Fruit fly (Drosophila melanogaster) whole organism, embryonic: ENCODE data around the gene Tengl3.

Source experiments
- Blimp-1 ChIP-seq: fragments of 200-800 bp; sonication (Bioruptor generic); optimal IDR thresholded peaks from 3 replicates; lab custom pipeline; 2018; ENCODE audit warnings: missing biosample characterization, missing genetic modification characterization, mild to moderate bottlenecking, moderate library complexity, missing genetic modification reagents
- CG10209 ChIP-seq: fragments of 200-800 bp; sonication (Bioruptor generic); optimal IDR thresholded peaks from 3 replicates; lab custom pipeline; 2017; ENCODE audit warnings: missing biosample characterization, mild to moderate bottlenecking, missing genetic modification characterization, missing genetic modification reagents
- CG11696 ChIP-seq: fragments of 200-800 bp; sonication (Bioruptor generic); IDR thresholded peaks from 2 replicates; pipeline ENCODE4 v1.3.6; 2022; ENCODE audit warnings: missing biosample characterization, missing genetic modification characterization
- CG12744 ChIP-seq: fragments of 200-800 bp; sonication (Bioruptor generic); optimal IDR thresholded peaks from 2 replicates; lab custom pipeline; 2016; ENCODE audit warnings: missing biosample characterization, missing genetic modification characterization
- CG12769 ChIP-seq: fragments of 200-800 bp; sonication (Bioruptor generic); optimal IDR thresholded peaks from 2 replicates; lab custom pipeline; 2019; ENCODE audit warnings: missing biosample characterization, mild to moderate bottlenecking, missing genetic modification characterization, moderate library complexity
- CG12942 ChIP-seq: fragments of 200-800 bp; sonication (Bioruptor generic); optimal IDR thresholded peaks from 3 replicates; lab custom pipeline; 2016; ENCODE audit warnings: missing biosample characterization, missing genetic modification characterization
- CG14965 ChIP-seq: fragments of 200-800 bp; sonication (Bioruptor generic); optimal IDR thresholded peaks from 2 replicates; lab custom pipeline; 2016; ENCODE audit warnings: missing biosample characterization, missing genetic modification characterization, borderline replicate concordance
- CG15479 ChIP-seq: fragments of 200-800 bp; sonication (Bioruptor generic); optimal IDR thresholded peaks from 3 replicates; lab custom pipeline; 2019; ENCODE audit warnings: missing biosample characterization, mild to moderate bottlenecking, missing genetic modification characterization, moderate library complexity
- CG17385 ChIP-seq: fragments of 200-800 bp; sonication (Bioruptor generic); optimal IDR thresholded peaks from 3 replicates; lab custom pipeline; 2018; ENCODE audit warnings: missing biosample characterization, mild to moderate bottlenecking, missing genetic modification characterization
- CG17568 ChIP-seq: fragments of 200-800 bp; sonication (Bioruptor generic); optimal IDR thresholded peaks from 2 replicates; lab custom pipeline; 2018; ENCODE audit warnings: missing biosample characterization, mild to moderate bottlenecking, missing genetic modification characterization, moderate library complexity
- CG18262 ChIP-seq: fragments of 200-800 bp; optimal IDR thresholded peaks from 3 replicates; lab custom pipeline; 2019; ENCODE audit warnings: missing biosample characterization, mild to moderate bottlenecking, missing genetic modification characterization, moderate library complexity
- CG18599 ChIP-seq: fragments of 200-800 bp; sonication (Bioruptor generic); optimal IDR thresholded peaks from 3 replicates; lab custom pipeline; 2017; ENCODE audit warnings: missing biosample characterization, missing genetic modification characterization, mild to moderate bottlenecking, moderate library complexity, missing genetic modification reagents
- CG3163 ChIP-seq: fragments of 200-800 bp; sonication (Bioruptor generic); optimal IDR thresholded peaks from 3 replicates; lab custom pipeline; 2016; ENCODE audit warnings: missing biosample characterization, missing genetic modification characterization
- CG6654 ChIP-seq: fragments of 200-800 bp; sonication (Bioruptor generic); optimal IDR thresholded peaks from 2 replicates; lab custom pipeline; 2017; ENCODE audit warnings: missing biosample characterization, mild to moderate bottlenecking, missing genetic modification characterization
- CG6813 ChIP-seq: fragments of 200-800 bp; sonication (Bioruptor generic); optimal IDR thresholded peaks from 2 replicates; lab custom pipeline; 2017; ENCODE audit warnings: missing biosample characterization, missing genetic modification characterization, mild to moderate bottlenecking, moderate library complexity, missing genetic modification reagents
- CG7786 ChIP-seq: fragments of 200-800 bp; sonication (Bioruptor generic); optimal IDR thresholded peaks from 2 replicates; lab custom pipeline; 2016; ENCODE audit warnings: missing biosample characterization, missing genetic modification characterization
- CG8281 ChIP-seq: fragments of 200-800 bp; sonication (Bioruptor generic); optimal IDR thresholded peaks from 2 replicates; lab custom pipeline; 2018; ENCODE audit warnings: missing biosample characterization, mild to moderate bottlenecking, missing genetic modification characterization, moderate library complexity
- CG8944 ChIP-seq: fragments of 200-800 bp; sonication (Bioruptor generic); optimal IDR thresholded peaks from 3 replicates; lab custom pipeline; 2016; ENCODE audit warnings: missing biosample characterization, missing genetic modification characterization
- Dek ChIP-seq: fragments of 200-800 bp; sonication (Bioruptor generic); optimal IDR thresholded peaks from 3 replicates; lab custom pipeline; 2019; ENCODE audit warnings: missing biosample characterization, mild to moderate bottlenecking, missing genetic modification characterization, moderate library complexity
- Dip3 ChIP-seq: fragments of 200-800 bp; sonication (Bioruptor generic); optimal IDR thresholded peaks from 3 replicates; lab custom pipeline; 2016; ENCODE audit warnings: missing biosample characterization, missing genetic modification characterization
- ERR ChIP-seq: fragments of 200-800 bp; sonication (Bioruptor generic); optimal IDR thresholded peaks from 2 replicates; lab custom pipeline; 2016; ENCODE audit warnings: missing biosample characterization, missing genetic modification characterization
- HLH4C ChIP-seq: fragments of 200-800 bp; sonication (Bioruptor generic); IDR thresholded peaks from 3 replicates; pipeline ENCODE4 v1.3.6; 2022; ENCODE audit warnings: missing biosample characterization, missing genetic modification characterization; ENCODE audit not compliant: partially characterized antibody
- Jarid2 ChIP-seq: fragments of 200-800 bp; sonication (Bioruptor generic); optimal IDR thresholded peaks from 3 replicates; lab custom pipeline; 2017; ENCODE audit warnings: mild to moderate bottlenecking, missing biosample characterization, missing genetic modification reagents, missing genetic modification characterization
- MTF-1 ChIP-seq: fragments of 200-800 bp; sonication (Bioruptor generic); optimal IDR thresholded peaks from 2 replicates; lab custom pipeline; 2018; ENCODE audit warnings: missing biosample characterization, mild to moderate bottlenecking, missing genetic modification characterization, borderline replicate concordance
- Opbp ChIP-seq: fragments of 200-800 bp; sonication (Bioruptor generic); IDR thresholded peaks from 3 replicates; pipeline ENCODE4 v1.3.6; 2022; ENCODE audit warnings: missing biosample characterization, missing genetic modification characterization; ENCODE audit not compliant: partially characterized antibody
- Side ChIP-seq: fragments of 200-800 bp; sonication (Bioruptor generic); optimal IDR thresholded peaks from 2 replicates; lab custom pipeline; 2016; ENCODE audit warnings: missing biosample characterization, missing genetic modification characterization
- YL-1 ChIP-seq: fragments of 200-800 bp; sonication (Bioruptor generic); optimal IDR thresholded peaks from 3 replicates; lab custom pipeline; 2017; ENCODE audit warnings: missing biosample characterization, mild to moderate bottlenecking, missing genetic modification characterization
- ase ChIP-seq: fragments of 200-800 bp; sonication (Bioruptor generic); IDR thresholded peaks from 3 replicates; pipeline ENCODE4 v1.3.6; 2022; ENCODE audit warnings: missing biosample characterization, missing genetic modification characterization
- cas ChIP-seq: fragments of 200-800 bp; sonication (Bioruptor generic); IDR thresholded peaks from 2 replicates; pipeline ENCODE4 v1.3.6; 2022; ENCODE audit warnings: missing biosample characterization, missing genetic modification characterization
- crc ChIP-seq: fragments of 200-800 bp; sonication (Bioruptor generic); optimal IDR thresholded peaks from 2 replicates; lab custom pipeline; 2016; ENCODE audit warnings: missing biosample characterization, missing genetic modification characterization
- ewg ChIP-seq: fragments of 200-800 bp; sonication (Bioruptor generic); optimal IDR thresholded peaks from 3 replicates; lab custom pipeline; 2017; ENCODE audit warnings: mild to moderate bottlenecking, missing biosample characterization, missing genetic modification reagents, missing genetic modification characterization
- fd64A ChIP-seq: fragments of 200-800 bp; sonication (Bioruptor generic); optimal IDR thresholded peaks from 3 replicates; lab custom pipeline; 2018; ENCODE audit warnings: missing biosample characterization, mild to moderate bottlenecking, missing genetic modification characterization
- ham ChIP-seq: fragments of 200-800 bp; sonication (Bioruptor generic); IDR thresholded peaks from 2 replicates; pipeline ENCODE4 v1.3.6; 2022; ENCODE audit warnings: missing biosample characterization, missing genetic modification characterization
- knrl ChIP-seq: fragments of 200-800 bp; sonication (Bioruptor generic); IDR thresholded peaks from 3 replicates; pipeline ENCODE4 v1.3.6; 2022; ENCODE audit warnings: missing biosample characterization, missing genetic modification characterization; ENCODE audit not compliant: partially characterized antibody
- lmd ChIP-seq: fragments of 200-800 bp; sonication (Bioruptor generic); IDR thresholded peaks from 2 replicates; pipeline ENCODE4 v1.3.6; 2022; ENCODE audit warnings: missing biosample characterization, missing genetic modification characterization
- luna ChIP-seq: fragments of 200-800 bp; sonication (Bioruptor generic); optimal IDR thresholded peaks from 2 replicates; lab custom pipeline; 2016; ENCODE audit warnings: missing biosample characterization, missing genetic modification characterization
- maf-S ChIP-seq: fragments of 200-800 bp; sonication (Bioruptor generic); optimal IDR thresholded peaks from 2 replicates; lab custom pipeline; 2016; ENCODE audit warnings: missing biosample characterization, missing genetic modification characterization
- nerfin-1 ChIP-seq: fragments of 200-800 bp; sonication (Bioruptor generic); optimal IDR thresholded peaks from 3 replicates; lab custom pipeline; 2019; ENCODE audit warnings: missing biosample characterization, mild to moderate bottlenecking, missing genetic modification characterization, moderate library complexity
- phol ChIP-seq: fragments of 200-800 bp; sonication (Bioruptor generic); optimal IDR thresholded peaks from 3 replicates; lab custom pipeline; 2018; ENCODE audit warnings: missing biosample characterization, mild to moderate bottlenecking, missing genetic modification characterization, moderate library complexity
- pum ChIP-seq: fragments of 200-800 bp; sonication (Bioruptor generic); optimal IDR thresholded peaks from 2 replicates; lab custom pipeline; 2016; ENCODE audit warnings: missing biosample characterization, missing genetic modification characterization
- pzg ChIP-seq: fragments of 200-800 bp; sonication (Bioruptor generic); optimal IDR thresholded peaks from 3 replicates; lab custom pipeline; 2018; ENCODE audit warnings: missing biosample characterization, mild to moderate bottlenecking, missing genetic modification characterization, moderate library complexity
- ro ChIP-seq: fragments of 200-800 bp; sonication (Bioruptor generic); IDR thresholded peaks from 2 replicates; pipeline ENCODE4 v1.3.6; 2022; ENCODE audit warnings: missing biosample characterization, missing genetic modification characterization
- sima ChIP-seq: fragments of 200-800 bp; sonication (Bioruptor generic); optimal IDR thresholded peaks from 2 replicates; lab custom pipeline; 2016; ENCODE audit warnings: missing biosample characterization, missing genetic modification characterization
- sisA ChIP-seq: fragments of 200-800 bp; sonication (Bioruptor generic); IDR thresholded peaks from 2 replicates; pipeline ENCODE4 v1.3.6; 2022; ENCODE audit warnings: missing biosample characterization, missing genetic modification characterization
- tna ChIP-seq: fragments of 200-800 bp; sonication (Bioruptor generic); IDR thresholded peaks from 2 replicates; pipeline ENCODE4 v1.3.6; 2022; ENCODE audit warnings: missing biosample characterization, missing genetic modification characterization; ENCODE audit not compliant: partially characterized antibody
- trem ChIP-seq: fragments of 200-800 bp; optimal IDR thresholded peaks from 3 replicates; lab custom pipeline; 2019; ENCODE audit warnings: missing biosample characterization, mild to moderate bottlenecking, missing genetic modification characterization, moderate library complexity
- zen ChIP-seq: fragments of 200-800 bp; sonication (Bioruptor generic); optimal IDR thresholded peaks from 3 replicates; lab custom pipeline; 2018; ENCODE audit warnings: missing biosample characterization, mild to moderate bottlenecking, missing genetic modification characterization, moderate library complexity

Tengl3 gene

dm6 chr2L:2226259-2227121, 11.6 kb downstream of the Tengl3 start, which contains the start of the genes CG15387 and sau (continued):
- peak; percentile 88 for TF ChIP-seq phol
- peak; percentile 50 for TF ChIP-seq CG8281
- peak; percentile 91 for TF ChIP-seq trem (tag; lab: Kevin White, UChicago)
- TF ChIP-seq CG3163, result peak; percentile 79
- no peak for TF ChIP-seq CG11696
- no peak for TF ChIP-seq MTF-1
- peak; percentile 93 for TF ChIP-seq pum (GFP tag; lab: Kevin White, UChicago)
- peak; percentile 91 for TF ChIP-seq CG7786
- peak; percentile 83 for TF ChIP-seq CG18262
- peak; percentile 16 for TF ChIP-seq CG15479 (GFP tag; lab: Kevin White, UChicago)
- TF ChIP-seq CG8944 (GFP tag; lab: Kevin White, UChicago), result peak; percentile 93
- peak; percentile 83 for TF ChIP-seq nerfin-1 (tag; lab: Kevin White, UChicago)
- peak; percentile 57 for TF ChIP-seq CG6654 (GFP tag; lab: Kevin White, UChicago)
- peak; percentile 32 for TF ChIP-seq fd64A (GFP tag; lab: Kevin White, UChicago)
- TF ChIP-seq Dek (tag; lab: Kevin White, UChicago), result peak; percentile 76
- TF ChIP-seq CG12769 (tag; lab: Kevin White, UChicago), result peak; percentile 83
- TF ChIP-seq sima (GFP tag; lab: Kevin White, UChicago), result peak; percentile 56
- TF ChIP-seq ERR (GFP tag; lab: Kevin White, UChicago), result peak; percentile 80
- peak; percentile 90 for TF ChIP-seq Dip3
- peak; percentile 71 for TF ChIP-seq pzg (GFP tag; lab: Kevin White, UChicago)
- TF ChIP-seq CG14965 (GFP tag; lab: Kevin White, UChicago), result no peak
- peak; percentile 76 for TF ChIP-seq CG17568 (GFP tag; lab: Kevin White, UChicago)
- TF ChIP-seq zen (tag; lab: Kevin White, UChicago), result peak; percentile 83
- TF ChIP-seq maf-S (GFP tag; lab: Kevin White, UChicago), result peak; percentile 89
- peak; percentile 59 for TF ChIP-seq Jarid2 (GFP tag; lab: Kevin White, UChicago)
- TF ChIP-seq ham (GFP tag; lab: Robert Waterston, UW), result no peak
- peak; percentile 29 for TF ChIP-seq YL-1 (GFP tag; lab: Kevin White, UChicago)
- TF ChIP-seq luna (GFP tag; lab: Kevin White, UChicago), result peak; percentile 87
- peak; percentile 78; the same call in 1 of the 2 replicates for TF ChIP-seq cas (GFP tag; lab: Robert Waterston, UW)
- TF ChIP-seq CG18599 (GFP tag; lab: Kevin White, UChicago), result peak; percentile 90
- peak; percentile 86 for TF ChIP-seq CG10209 (GFP tag; lab: Kevin White, UChicago)
- peak; percentile 72; the same call in 1 of the 2 replicates for TF ChIP-seq tna (GFP tag; lab: Robert Waterston, UW)
- peak; percentile 89 for TF ChIP-seq Side (GFP tag; lab: Kevin White, UChicago)
- peak; percentile 82 for TF ChIP-seq lmd (GFP tag; lab: Robert Waterston, UW)
- peak; percentile 83 for TF ChIP-seq sisA (GFP tag; lab: Robert Waterston, UW)
- peak; percentile 58 for TF ChIP-seq CG6813 (GFP tag; lab: Kevin White, UChicago)
- TF ChIP-seq CG12942 (GFP tag; lab: Kevin White, UChicago), result peak; percentile 81
- TF ChIP-seq CG17385 (GFP tag; lab: Kevin White, UChicago), result peak; percentile 79
- peak; percentile 92 for TF ChIP-seq knrl (GFP tag; lab: Robert Waterston, UW)
- TF ChIP-seq Opbp, result peak; percentile 82
- TF ChIP-seq ase (GFP tag; lab: Robert Waterston, UW), result peak; percentile 68; the same call in 2 of the 3 replicates
- peak; percentile 88 for TF ChIP-seq crc
- peak; percentile 89 for TF ChIP-seq HLH4C
- peak; percentile 90 for TF ChIP-seq CG12744 (GFP tag; lab: Kevin White, UChicago)
- peak; percentile 80 for TF ChIP-seq Blimp-1 (GFP tag; lab: Kevin White, UChicago)
- TF ChIP-seq ro (GFP tag; lab: Robert Waterston, UW), result peak; percentile 47; the same call in 1 of the 2 replicates
- peak; percentile 84 for TF ChIP-seq ewg
